Fruit fly (Drosophila melanogaster): ENCODE data around the gene CG18787.

Gene CG18787

DNA sequence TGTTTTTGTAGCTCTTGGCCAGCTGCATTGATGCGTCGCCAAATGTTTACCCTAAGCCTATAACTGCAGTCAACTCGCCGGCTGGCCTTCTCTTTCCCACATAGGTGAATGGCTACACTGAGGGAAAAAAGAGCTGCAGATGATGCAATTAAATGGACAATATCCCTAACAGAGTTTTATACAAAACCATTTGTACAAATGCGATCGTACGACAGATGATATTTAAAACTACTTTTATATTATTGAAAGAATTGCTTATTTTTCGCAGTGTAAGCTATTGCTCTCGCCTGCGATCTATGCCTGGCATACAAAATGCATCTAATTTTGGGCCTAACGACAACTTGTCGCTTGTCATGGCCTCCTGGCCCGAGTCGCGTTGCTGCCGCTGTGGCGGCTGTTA lies 49.2 kb downstream of the CG18787 start (continued):
- TF ChIP-seq NFAT (GFP tag; IDR thresholded peaks at IDR 0.05) (no peak), crol (GFP tag; IDR thresholded peaks at IDR 0.05) (no peak), CG12219 (GFP tag; optimal IDR thresholded peaks at IDR 0.05) (peak; percentile 45), CG1233 (GFP tag; optimal IDR thresholded peaks at IDR 0.05) (no peak), CG3407 (GFP tag; optimal IDR thresholded peaks at IDR 0.05) (no peak), CG7928 (GFP tag; optimal IDR thresholded peaks at IDR 0.05) (no peak), CG3065 (GFP tag; optimal IDR thresholded peaks at IDR 0.05) (no peak), Fer1 (GFP tag; optimal IDR thresholded peaks at IDR 0.05) (no peak), CG9817 (tag; optimal IDR thresholded peaks at IDR 0.05) (peak; percentile 20), nmo (GFP tag; optimal IDR thresholded peaks at IDR 0.05) (peak; percentile 38), CrebB (tag; optimal IDR thresholded peaks at IDR 0.05) (no peak), emc (GFP tag; optimal IDR thresholded peaks at IDR 0.05) (no peak), Dref (GFP tag; IDR thresholded peaks at IDR 0.05) (no peak), vvl (GFP tag; IDR thresholded peaks at IDR 0.05) (peak; percentile 57; the same call in 1 of the 2 replicates), Med (GFP tag) (no peak), zen (tag; optimal IDR thresholded peaks at IDR 0.05) (peak; percentile 62), CG8290 (GFP tag; optimal IDR thresholded peaks at IDR 0.05) (peak; percentile 18), CG8290 (tag; optimal IDR thresholded peaks at IDR 0.05) (peak in 1 of 2 experiments; percentile 45), crp (GFP tag; optimal IDR thresholded peaks at IDR 0.05) (no peak), dmrt11E (tag; optimal IDR thresholded peaks at IDR 0.05) (peak; percentile 73), Poxn (GFP tag; IDR thresholded peaks at IDR 0.05) (no peak), oc (tag; optimal IDR thresholded peaks at IDR 0.05) (peak; percentile 37), lilli (GFP tag; optimal IDR thresholded peaks at IDR 0.05) (peak; percentile 16), fd102C (GFP tag; optimal IDR thresholded peaks at IDR 0.05) (peak; percentile 22), Hr51 (GFP tag; optimal IDR thresholded peaks at IDR 0.05) (peak in 1 of 2 experiments; percentile 41), Mrtf (GFP tag; IDR thresholded peaks at IDR 0.05) (peak; percentile 39; the same call in 1 of the 3 replicates), Lim3 (GFP tag; IDR thresholded peaks at IDR 0.05) (no peak), wor (GFP tag; IDR thresholded peaks at IDR 0.05) (peak; percentile 48), ATbp (GFP tag; optimal IDR thresholded peaks at IDR 0.05) (peak; percentile 37), CG3281 (GFP tag; optimal IDR thresholded peaks at IDR 0.05) (no peak), Trl (optimal IDR thresholded peaks at IDR 0.05) (no peak), Trl (GFP tag; optimal IDR thresholded peaks at IDR 0.05) (peak; percentile 22), CG13424 (tag; optimal IDR thresholded peaks at IDR 0.05) (peak; percentile 49), az2 (GFP tag; optimal IDR thresholded peaks at IDR 0.05) (peak; percentile 46), zfh1 (GFP tag; IDR thresholded peaks at IDR 0.05) (peak; percentile 79), Eip74EF (GFP tag; optimal IDR thresholded peaks at IDR 0.05) (no peak), CG4404 (GFP tag; IDR thresholded peaks at IDR 0.05) (peak; percentile 42; the same call in 1 of the 2 replicates), H15 (GFP tag; IDR thresholded peaks at IDR 0.05) (0 out of 3 replicates have a peak, but pooled peaks have one; percentile 14), CG17802 (tag; optimal IDR thresholded peaks at IDR 0.05) (no peak), luna (GFP tag; optimal IDR thresholded peaks at IDR 0.05) (no peak), pzg (GFP tag; optimal IDR thresholded peaks at IDR 0.05) (no peak), CG10267 (tag; optimal IDR thresholded peaks at IDR 0.05) (peak; percentile 15), wdn (GFP tag; IDR thresholded peaks at IDR 0.05) (peak; percentile 18; the same call in 1 of the 2 replicates), CG30431 (GFP tag; optimal IDR thresholded peaks at IDR 0.05) (peak; percentile 42), HLH3B (GFP tag; IDR thresholded peaks at IDR 0.05) (peak; percentile 37; the same call in 1 of the 2 replicates), H2.0 (GFP tag; IDR thresholded peaks at IDR 0.05) (peak; percentile 64)

All from whole organism, embryonic.